Fruit fly (Drosophila melanogaster): ENCODE measurements around the gene Rbsn-5.

The Rbsn-5 gene

dm6 chr2L:8165800-8166576 lies 6.4 kb downstream of the Rbsn-5 start (continued):
- TF ChIP-seq CG17829 (tag; optimal IDR thresholded peaks at IDR 0.05) (no peak), CG13624 (GFP tag; optimal IDR thresholded peaks at IDR 0.05) (no peak), CG11093 (GFP tag; IDR thresholded peaks at IDR 0.05) (no peak), Jarid2 (GFP tag; optimal IDR thresholded peaks at IDR 0.05) (no peak), HLHmδ (GFP tag; optimal IDR thresholded peaks at IDR 0.05) (no peak), sd (tag; optimal IDR thresholded peaks at IDR 0.05) (peak; percentile 92), nau (GFP tag; optimal IDR thresholded peaks at IDR 0.05) (peak; percentile 10), zen (tag; optimal IDR thresholded peaks at IDR 0.05) (peak; percentile 73), CG8089 (GFP tag; optimal IDR thresholded peaks at IDR 0.05) (no peak), zen2 (GFP tag; IDR thresholded peaks at IDR 0.05; ENCODE audit: partially characterized antibody) (no peak), CG18764 (GFP tag; optimal IDR thresholded peaks at IDR 0.05) (no peak), CG15269 (tag; optimal IDR thresholded peaks at IDR 0.05) (peak; percentile 1), CrebB (tag; optimal IDR thresholded peaks at IDR 0.05) (no peak), Hr39 (optimal IDR thresholded peaks at IDR 0.05) (no peak), Hey (tag; optimal IDR thresholded peaks at IDR 0.05) (no peak), CG7839 (tag; optimal IDR thresholded peaks at IDR 0.05) (no peak), phol (tag; optimal IDR thresholded peaks at IDR 0.05) (no peak), NK7.1 (GFP tag; optimal IDR thresholded peaks at IDR 0.05) (no peak), so (GFP tag; IDR thresholded peaks at IDR 0.05) (no peak), ftz-f1 (GFP tag; optimal IDR thresholded peaks at IDR 0.05) (no peak), CTCF (GFP tag; optimal IDR thresholded peaks at IDR 0.05) (no peak), gsb-n (tag; optimal IDR thresholded peaks at IDR 0.05) (peak; percentile 10), CG10654 (GFP tag; optimal IDR thresholded peaks at IDR 0.05) (no peak), Doc2 (GFP tag; IDR thresholded peaks at IDR 0.05) (no peak), otp (GFP tag; IDR thresholded peaks at IDR 0.05) (no peak), CG15601 (tag; optimal IDR thresholded peaks at IDR 0.05) (peak; percentile 48), eve (GFP tag; optimal IDR thresholded peaks at IDR 0.05) (no peak), sob (GFP tag; IDR thresholded peaks at IDR 0.05) (peak; percentile 48; the same call in 1 of the 2 replicates), cad (GFP tag; optimal IDR thresholded peaks at IDR 0.05) (no peak), HHEX (GFP tag; optimal IDR thresholded peaks at IDR 0.05) (peak; percentile 1), dmrt11E (tag; optimal IDR thresholded peaks at IDR 0.05) (peak; percentile 53), Six4 (GFP tag; optimal IDR thresholded peaks at IDR 0.05) (no peak), CG15696 (tag; optimal IDR thresholded peaks at IDR 0.05) (peak; percentile 74), bab2 (GFP tag; optimal IDR thresholded peaks at IDR 0.05) (no peak), row (GFP tag; IDR thresholded peaks at IDR 0.05) (no peak), tio (GFP tag; optimal IDR thresholded peaks at IDR 0.05) (no peak), D19B (GFP tag; optimal IDR thresholded peaks at IDR 0.05) (no peak), en (GFP tag; optimal IDR thresholded peaks at IDR 0.05) (no peak), D19A (tag; optimal IDR thresholded peaks at IDR 0.05) (peak; percentile 18), corto (GFP tag; optimal IDR thresholded peaks at IDR 0.05) (no peak), lmd (GFP tag; IDR thresholded peaks at IDR 0.05) (no peak), CG9215 (GFP tag; IDR thresholded peaks at IDR 0.05) (no peak), kni (GFP tag; optimal IDR thresholded peaks at IDR 0.05) (peak; percentile 28), unpg (GFP tag; optimal IDR thresholded peaks at IDR 0.05) (peak; percentile 13), sens (GFP tag) (peak; percentile 77), GATAe (GFP tag; conservative IDR thresholded peaks at IDR 0.05) (no peak), Sry-δ (GFP tag; optimal IDR thresholded peaks at IDR 0.05) (no peak), ro (GFP tag; IDR thresholded peaks at IDR 0.05) (no peak), org-1 (GFP tag; optimal IDR thresholded peaks at IDR 0.05) (peak; percentile 13), ac (GFP tag; optimal IDR thresholded peaks at IDR 0.05) (peak; percentile 86), Side (GFP tag; optimal IDR thresholded peaks at IDR 0.05) (peak; percentile 17)

Measured in whole organism, embryonic.